Fruit fly (Drosophila melanogaster): ENCODE results near the gene Vha16-3.

Gene Vha16-3

DNA sequence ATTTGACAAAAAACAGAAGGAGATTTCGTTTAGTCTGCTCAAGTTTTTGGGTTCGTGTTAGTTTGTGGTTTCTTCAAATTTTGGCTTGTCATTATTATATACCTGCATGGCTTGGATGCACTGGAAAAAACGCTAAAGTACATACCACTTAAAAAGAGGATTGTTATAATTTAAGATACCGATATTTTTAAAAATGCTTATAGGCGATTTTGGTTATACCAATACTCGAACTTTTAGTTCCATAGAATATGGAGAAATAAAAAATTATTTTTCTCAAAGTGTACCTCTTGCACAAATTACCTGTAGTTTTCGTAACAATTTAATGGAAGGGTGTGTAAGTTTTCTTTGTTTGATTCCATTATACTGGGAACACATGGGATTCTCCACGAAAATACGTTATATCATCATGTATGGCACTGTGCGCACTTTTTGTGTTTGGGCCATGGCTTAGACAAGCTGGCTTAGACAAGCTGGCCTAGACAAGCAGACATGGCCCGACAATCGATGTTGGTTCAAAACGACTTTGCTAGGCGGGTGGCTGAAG is 7.6 kb upstream of the Vha16-3 start, which contains the start of gene Fum3:
Gene Fum3 (minus strand): TSS at position 494 of the 544 bp plus-strand sequence.
- TF ChIP-seq N (GFP tag; optimal IDR thresholded peaks at IDR 0.05) (no peak), Mio (GFP tag; optimal IDR thresholded peaks at IDR 0.05) (no peak)

DNA sequence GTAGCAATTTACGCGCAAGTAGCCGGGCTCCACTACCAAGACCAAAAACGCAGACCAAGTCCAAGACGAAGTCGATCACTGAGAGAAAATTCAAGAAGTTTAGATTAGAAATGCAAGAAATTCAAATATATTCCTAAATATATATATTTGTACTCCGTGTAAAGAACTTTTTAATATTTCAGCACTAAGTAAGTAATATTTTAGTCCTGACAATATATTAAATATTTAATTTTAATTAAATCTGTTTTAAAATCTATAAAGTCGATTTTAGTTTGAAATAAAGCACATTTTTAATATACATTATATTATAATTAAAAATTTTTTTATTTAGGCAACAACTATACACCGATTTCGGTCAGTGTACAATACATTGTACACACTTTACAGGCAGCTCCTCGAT is 6.1 kb upstream of the Vha16-3 start:
- TF ChIP-seq brk (GFP tag; optimal IDR thresholded peaks at IDR 0.05) (no peak), Abd-B (GFP tag; optimal IDR thresholded peaks at IDR 0.05) (no peak), ey (GFP tag; optimal IDR thresholded peaks at IDR 0.05) (no peak), fru (GFP tag; optimal IDR thresholded peaks at IDR 0.05) (peak; percentile 7), Myc (optimal IDR thresholded peaks at IDR 0.05) (no peak), foxo (GFP tag; optimal IDR thresholded peaks at IDR 0.05) (peak in 1 of 2 experiments; percentile 43), pan (optimal IDR thresholded peaks at IDR 0.05) (no peak), Hr78 (GFP tag; optimal IDR thresholded peaks at IDR 0.05) (no peak), h (GFP tag; optimal IDR thresholded peaks at IDR 0.05) (no peak), psq (GFP tag; optimal IDR thresholded peaks at IDR 0.05) (peak; percentile 46), sv (GFP tag; optimal IDR thresholded peaks at IDR 0.05) (no peak), Jra (GFP tag; optimal IDR thresholded peaks at IDR 0.05) (no peak), Hnf4 (GFP tag; optimal IDR thresholded peaks at IDR 0.05) (no peak), br (GFP tag; optimal IDR thresholded peaks at IDR 0.05) (no peak), jim (GFP tag; optimal IDR thresholded peaks at IDR 0.05) (no peak), GATAd (GFP tag; optimal IDR thresholded peaks at IDR 0.05) (no peak), Dif (GFP tag; optimal IDR thresholded peaks at IDR 0.05; ENCODE audit: partially characterized antibody) (no peak), Vsx2 (GFP tag; optimal IDR thresholded peaks at IDR 0.05; ENCODE audit: partially characterized antibody) (no peak), HLH106 (tag; optimal IDR thresholded peaks at IDR 0.05) (peak; percentile 63), usp (GFP tag; optimal IDR thresholded peaks at IDR 0.05) (no peak), sage (GFP tag; optimal IDR thresholded peaks at IDR 0.05) (no peak), Mio (GFP tag; optimal IDR thresholded peaks at IDR 0.05) (no peak), N (GFP tag; optimal IDR thresholded peaks at IDR 0.05) (no peak), dmrt93B (GFP tag; optimal IDR thresholded peaks at IDR 0.05) (peak; percentile 25), lola (GFP tag; optimal IDR thresholded peaks at IDR 0.05) (no peak), woc (GFP tag; optimal IDR thresholded peaks at IDR 0.05) (no peak), OdsH (GFP tag; optimal IDR thresholded peaks at IDR 0.05) (peak; percentile 24), Sp1 (GFP tag; optimal IDR thresholded peaks at IDR 0.05) (peak; percentile 55), Hr83 (GFP tag; optimal IDR thresholded peaks at IDR 0.05; ENCODE audit: poor library complexity, severe bottlenecking) (no peak), tai (GFP tag; optimal IDR thresholded peaks at IDR 0.05) (no peak), Rel (GFP tag; optimal IDR thresholded peaks at IDR 0.05) (no peak), Rel (tag; optimal IDR thresholded peaks at IDR 0.05) (no peak), dl (GFP tag; optimal IDR thresholded peaks at IDR 0.05; ENCODE audit: insufficient read depth in 1 of 2, partially characterized antibody in 2 of 2) (no peak)

DNA sequence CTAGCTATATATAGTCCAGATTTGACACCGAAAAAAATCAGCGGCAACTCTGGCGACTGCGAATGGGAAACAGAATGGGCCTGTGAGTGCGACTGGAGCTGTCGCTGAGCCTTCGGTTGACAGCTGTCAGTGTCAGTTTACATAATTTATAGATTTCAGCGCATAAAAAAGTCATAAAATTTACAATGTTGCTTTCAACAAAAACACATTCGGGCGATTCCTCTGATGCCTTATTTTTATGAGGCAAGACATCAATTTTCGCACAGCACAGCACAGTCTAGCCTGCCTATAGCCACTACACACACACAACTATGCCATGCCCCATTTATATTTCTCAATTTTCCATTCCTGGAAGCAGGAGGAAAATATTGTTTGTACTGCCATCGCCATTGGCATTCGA is 703 bp upstream of the Vha16-3 start:
- no peak for TF ChIP-seq Jra (GFP tag; optimal IDR thresholded peaks at IDR 0.05)
- no peak for TF ChIP-seq rgr (GFP tag; optimal IDR thresholded peaks at IDR 0.05)
- TF ChIP-seq Mio (GFP tag; optimal IDR thresholded peaks at IDR 0.05), result no peak
- no peak for TF ChIP-seq lola (GFP tag; optimal IDR thresholded peaks at IDR 0.05)
- TF ChIP-seq dl (GFP tag; optimal IDR thresholded peaks at IDR 0.05; ENCODE audit: insufficient read depth in 1 of 2, partially characterized antibody in 2 of 2), result no peak
- TF ChIP-seq Myc (optimal IDR thresholded peaks at IDR 0.05), result no peak
- no peak for TF ChIP-seq GATAd (GFP tag; optimal IDR thresholded peaks at IDR 0.05)
- no peak for TF ChIP-seq Rel (GFP tag; optimal IDR thresholded peaks at IDR 0.05)
- no peak for TF ChIP-seq Rel (tag; optimal IDR thresholded peaks at IDR 0.05)
- TF ChIP-seq dmrt93B (GFP tag; optimal IDR thresholded peaks at IDR 0.05), result no peak
- no peak for TF ChIP-seq Dif (GFP tag; optimal IDR thresholded peaks at IDR 0.05; ENCODE audit: partially characterized antibody)
- TF ChIP-seq CrebA (GFP tag; optimal IDR thresholded peaks at IDR 0.05; ENCODE audit: borderline replicate concordance), result no peak
- TF ChIP-seq OdsH (GFP tag; optimal IDR thresholded peaks at IDR 0.05), result no peak
- no peak for TF ChIP-seq Hnf4 (GFP tag; optimal IDR thresholded peaks at IDR 0.05)
- TF ChIP-seq sage (GFP tag; optimal IDR thresholded peaks at IDR 0.05), result no peak

DNA sequence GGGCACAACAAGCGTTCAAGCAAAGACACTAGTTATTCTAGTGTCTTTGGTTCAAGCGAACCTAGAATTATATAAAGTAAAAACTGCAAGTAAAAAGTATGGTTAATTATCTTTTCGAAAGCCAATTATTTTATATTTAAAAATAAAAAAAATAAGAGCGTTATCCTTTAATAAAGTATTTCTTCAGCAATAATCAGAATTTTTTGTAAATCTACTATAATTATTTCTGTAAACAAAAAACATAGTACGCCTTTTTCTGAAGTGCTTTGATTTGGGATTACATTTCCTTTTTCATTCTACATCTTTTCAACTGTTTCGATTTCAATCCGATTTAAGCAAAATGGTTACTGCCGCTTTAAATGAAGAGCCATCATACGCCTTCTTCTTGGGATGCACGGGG is 1.6 kb downstream of the Vha16-3 start, which contains the start of gene Vha16-2:
Gene Vha16-2 (plus strand): TSS at position 301 of the 400 bp plus-strand sequence.
- TF ChIP-seq Vsx2 (GFP tag; optimal IDR thresholded peaks at IDR 0.05; ENCODE audit: partially characterized antibody) (no peak), Jra (GFP tag; optimal IDR thresholded peaks at IDR 0.05) (no peak), brk (GFP tag; optimal IDR thresholded peaks at IDR 0.05) (no peak), usp (GFP tag; optimal IDR thresholded peaks at IDR 0.05) (no peak), jim (GFP tag; optimal IDR thresholded peaks at IDR 0.05) (no peak), fru (GFP tag; optimal IDR thresholded peaks at IDR 0.05) (no peak), CG32264 (GFP tag; optimal IDR thresholded peaks at IDR 0.05) (no peak), br (GFP tag; optimal IDR thresholded peaks at IDR 0.05) (no peak), Sp1 (GFP tag; optimal IDR thresholded peaks at IDR 0.05) (no peak), sage (GFP tag; optimal IDR thresholded peaks at IDR 0.05) (no peak), Mio (GFP tag; optimal IDR thresholded peaks at IDR 0.05) (no peak), h (GFP tag; optimal IDR thresholded peaks at IDR 0.05) (no peak), HLH106 (tag; optimal IDR thresholded peaks at IDR 0.05) (no peak), ey (GFP tag; optimal IDR thresholded peaks at IDR 0.05) (no peak), dmrt93B (GFP tag; optimal IDR thresholded peaks at IDR 0.05) (no peak), woc (GFP tag; optimal IDR thresholded peaks at IDR 0.05) (no peak)
